Worm (Caenorhabditis elegans) whole organism, L3 larva: Measurements from ENCODE around the gene M01B2.8.

ENCODE experiments used
- ama-1 ChIP-seq: fragments of 150-350 bp; optimal IDR thresholded peaks from 2 replicates; lab custom pipeline; 2018
- eor-1 ChIP-seq, 2 experiments: fragments of 150-350 bp; optimal IDR thresholded peaks; 2 replicates each; lab custom pipeline; 2014 to 2018; ENCODE audit warnings: missing biosample characterization in 2 of 2, missing genetic modification characterization in 2 of 2
- jun-1 ChIP-seq: fragments of 150-350 bp; optimal IDR thresholded peaks from 2 replicates; lab custom pipeline; 2014; ENCODE audit warnings: missing biosample characterization, missing genetic modification reagents, missing genetic modification characterization
- nhr-237 ChIP-seq: fragments of 150-350 bp; optimal IDR thresholded peaks from 2 replicates; lab custom pipeline; 2014; ENCODE audit warnings: missing biosample characterization, missing genetic modification characterization
- nhr-25 ChIP-seq: sonication (generic microtip); optimal IDR thresholded peaks from 2 replicates; lab custom pipeline; 2017; ENCODE audit warnings: missing biosample characterization, missing genetic modification characterization
- nhr-76 ChIP-seq: fragments of 150-350 bp; sonication (generic microtip); optimal IDR thresholded peaks from 5 replicates; lab custom pipeline; 2014; ENCODE audit warnings: missing biosample characterization, missing genetic modification characterization
- pha-4 ChIP-seq: fragments of 150-350 bp; optimal IDR thresholded peaks from 2 replicates; lab custom pipeline; 2014; ENCODE audit warnings: missing biosample characterization, missing genetic modification reagents, missing genetic modification characterization
- skn-1 ChIP-seq: fragments of 150-350 bp; optimal IDR thresholded peaks from 2 replicates; lab custom pipeline; 2014; ENCODE audit warnings: missing biosample characterization, missing genetic modification characterization
- snpc-4 ChIP-seq: fragments of 150-350 bp; optimal IDR thresholded peaks from 2 replicates; lab custom pipeline; 2014; ENCODE audit warnings: missing biosample characterization, missing genetic modification characterization
- unc-62 ChIP-seq: fragments of 150-350 bp; sonication (generic microtip); optimal IDR thresholded peaks from 4 replicates; lab custom pipeline; 2014; ENCODE audit warnings: missing biosample characterization, missing genetic modification reagents, missing genetic modification characterization

DNA sequence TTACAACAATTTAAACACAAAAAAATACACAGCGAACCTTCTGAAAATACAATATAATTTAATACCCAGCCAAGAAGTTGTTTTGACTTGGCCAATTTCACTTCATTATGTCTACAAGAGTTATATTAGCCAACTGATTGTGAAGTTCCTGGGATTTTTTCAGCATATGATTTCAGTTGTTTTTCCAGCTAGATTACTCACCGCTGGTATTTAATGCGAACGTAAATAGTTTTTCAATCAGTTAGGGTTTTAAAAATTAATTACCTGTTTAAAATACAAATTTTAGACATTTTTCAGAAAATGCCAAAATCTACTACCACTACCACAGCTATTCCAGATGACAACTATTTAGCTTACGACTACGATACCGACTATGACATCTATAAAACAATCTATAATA lies 34.4 kb upstream of the M01B2.8 start, which contains the start of gene srw-14:
- TF ChIP-seq eor-1 (tag; optimal IDR thresholded peaks at IDR 0.05; lab: Kevin White, UChicago) (no peak), nhr-25 (tag; lab: Kevin White, UChicago) (no peak), nhr-237 (no peak), unc-62 (GFP tag; lab: Kevin White, UChicago) (no peak), jun-1 (tag; lab: Kevin White, UChicago) (no peak), nhr-76 (no peak), snpc-4 (tag; lab: Kevin White, UChicago) (no peak), skn-1 (tag; lab: Kevin White, UChicago) (no peak), ama-1 (lab: Kevin White, UChicago) (no peak), pha-4 (tag; lab: Kevin White, UChicago) (no peak)
